Worm (Caenorhabditis elegans) whole organism, L4/young adult: ENCODE results near the gene nlp-76.

Experiments used
- dao-5 ChIP-seq: sonication (generic microtip); optimal IDR thresholded peaks from 2 replicates; lab custom pipeline; 2016; ENCODE audit warnings: missing genotype, missing genetic modification characterization, moderate library complexity, missing compliant biosample characterization
- him-1 ChIP-seq: sonication (generic microtip); optimal IDR thresholded peaks from 2 replicates; lab custom pipeline; 2016; ENCODE audit warnings: missing genotype, missing genetic modification reagents, missing genetic modification characterization, missing compliant biosample characterization

DNA sequence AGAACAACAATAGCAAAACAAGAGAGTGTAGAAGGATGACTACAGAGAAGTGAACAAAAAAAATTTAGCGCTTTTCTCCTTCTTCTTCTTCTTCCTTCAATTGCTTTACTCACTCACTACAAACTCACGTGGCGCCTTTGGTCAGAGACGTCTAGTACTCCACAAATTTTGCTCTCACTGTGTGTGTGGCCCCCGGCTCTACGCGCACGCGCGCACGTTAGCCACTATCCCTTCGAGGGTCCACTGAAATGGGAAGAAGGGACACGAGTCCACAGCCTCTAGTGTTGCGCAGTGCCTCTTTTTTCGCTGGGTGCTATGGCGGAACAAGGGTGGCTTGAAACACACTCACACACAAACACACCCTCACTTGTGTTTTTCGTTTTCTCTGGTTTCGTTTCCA lies 34.4 kb downstream of the nlp-76 start:
- TF ChIP-seq dao-5 (tag; lab: Kevin White, UChicago) = no peak
- TF ChIP-seq him-1 = peak; percentile 71
